Fruit fly (Drosophila melanogaster) whole organism, prepupa: ENCODE measurements around the gene Cypl.

Experiments used
- Blimp-1 ChIP-seq: fragments of 200-800 bp; sonication (Bioruptor generic); optimal IDR thresholded peaks from 3 replicates; lab custom pipeline; 2017; ENCODE audit warnings: missing biosample characterization, missing genetic modification characterization, mild to moderate bottlenecking, moderate library complexity, missing genetic modification reagents
- CG10631 ChIP-seq: fragments of 200-800 bp; sonication (Bioruptor generic); optimal IDR thresholded peaks from 2 replicates; lab custom pipeline; 2016; ENCODE audit warnings: missing biosample characterization, missing genetic modification characterization
- CG10669 ChIP-seq: fragments of 200-800 bp; sonication (Bioruptor generic); optimal IDR thresholded peaks from 3 replicates; lab custom pipeline; 2018; ENCODE audit warnings: missing biosample characterization, mild to moderate bottlenecking, missing genetic modification characterization, moderate library complexity
- CG11294 ChIP-seq: fragments of 200-800 bp; sonication (Bioruptor generic); IDR thresholded peaks from 2 replicates; pipeline ENCODE4 v1.3.6; 2022; ENCODE audit warnings: missing biosample characterization, missing genetic modification characterization
- CG11762 ChIP-seq: fragments of 200-800 bp; sonication (Bioruptor generic); optimal IDR thresholded peaks from 3 replicates; lab custom pipeline; 2016; ENCODE audit warnings: missing biosample characterization, missing genetic modification characterization; ENCODE audit not compliant: insufficient read depth
- CG11902 ChIP-seq: fragments of 200-800 bp; sonication (Bioruptor generic); optimal IDR thresholded peaks from 3 replicates; lab custom pipeline; 2016; ENCODE audit warnings: missing biosample characterization, missing genetic modification characterization
- CG1621 ChIP-seq: fragments of 200-800 bp; sonication (Bioruptor generic); optimal IDR thresholded peaks from 3 replicates; lab custom pipeline; 2018; ENCODE audit warnings: missing biosample characterization, mild to moderate bottlenecking, missing genetic modification characterization
- CG16779 ChIP-seq: fragments of 200-800 bp; sonication (Bioruptor generic); optimal IDR thresholded peaks from 3 replicates; lab custom pipeline; 2017; ENCODE audit warnings: missing biosample characterization, mild to moderate bottlenecking, missing genetic modification characterization
- CG3032 ChIP-seq: fragments of 200-800 bp; optimal IDR thresholded peaks from 2 replicates; lab custom pipeline; 2019; ENCODE audit warnings: missing biosample characterization, mild to moderate bottlenecking, missing genetic modification characterization, moderate library complexity
- CG31627 ChIP-seq: fragments of 200-800 bp; sonication (Bioruptor generic); optimal IDR thresholded peaks from 3 replicates; lab custom pipeline; 2016; ENCODE audit warnings: missing biosample characterization, missing genetic modification characterization
- CG34406 ChIP-seq: fragments of 200-800 bp; sonication (Bioruptor generic); optimal IDR thresholded peaks from 3 replicates; lab custom pipeline; 2016; ENCODE audit warnings: missing biosample characterization, missing genetic modification characterization
- CG4318 ChIP-seq: fragments of 200-800 bp; sonication (Bioruptor generic); optimal IDR thresholded peaks from 3 replicates; lab custom pipeline; 2017; ENCODE audit warnings: missing biosample characterization, mild to moderate bottlenecking, missing genetic modification characterization
- CG6163 ChIP-seq: fragments of 200-800 bp; sonication (Bioruptor generic); IDR thresholded peaks from 3 replicates; pipeline ENCODE4 v1.3.6; 2022; ENCODE audit warnings: missing biosample characterization, missing genetic modification characterization
- CG6276 ChIP-seq: fragments of 200-800 bp; sonication (Bioruptor generic); optimal IDR thresholded peaks from 2 replicates; lab custom pipeline; 2017; ENCODE audit warnings: missing biosample characterization, mild to moderate bottlenecking, missing genetic modification characterization
- CG6792 ChIP-seq: fragments of 200-800 bp; sonication (Bioruptor generic); optimal IDR thresholded peaks from 3 replicates; lab custom pipeline; 2016; ENCODE audit warnings: missing biosample characterization, missing genetic modification characterization
- CG6808 ChIP-seq: fragments of 200-800 bp; sonication (Bioruptor generic); optimal IDR thresholded peaks from 3 replicates; lab custom pipeline; 2017; ENCODE audit warnings: missing biosample characterization, missing genetic modification characterization, mild to moderate bottlenecking, moderate library complexity, missing genetic modification reagents
- CG7368 ChIP-seq: fragments of 200-800 bp; sonication (Bioruptor generic); optimal IDR thresholded peaks from 3 replicates; lab custom pipeline; 2016; ENCODE audit warnings: missing biosample characterization, missing genetic modification characterization
- CG8119 ChIP-seq: fragments of 200-800 bp; sonication (Bioruptor generic); IDR thresholded peaks from 3 replicates; pipeline ENCODE4 v1.3.6; 2022; ENCODE audit warnings: missing biosample characterization, missing genetic modification characterization
- CG8632 ChIP-seq: fragments of 200-800 bp; sonication (Bioruptor generic); optimal IDR thresholded peaks from 3 replicates; lab custom pipeline; 2016; ENCODE audit warnings: missing biosample characterization, missing genetic modification characterization
- CG9139 ChIP-seq: fragments of 200-800 bp; sonication (Bioruptor generic); optimal IDR thresholded peaks from 3 replicates; lab custom pipeline; 2017; ENCODE audit warnings: missing biosample characterization, mild to moderate bottlenecking, missing genetic modification characterization
- Eip75B ChIP-seq: fragments of 200-800 bp; sonication (Bioruptor generic); optimal IDR thresholded peaks from 3 replicates; lab custom pipeline; 2016; ENCODE audit warnings: missing biosample characterization, missing genetic modification characterization
- Eip93F ChIP-seq: fragments of 200-800 bp; sonication (Bioruptor generic); optimal IDR thresholded peaks from 2 replicates; lab custom pipeline; 2016; ENCODE audit warnings: missing biosample characterization, mild to moderate bottlenecking, missing genetic modification characterization
- Ets21C ChIP-seq: fragments of 200-800 bp; sonication (Bioruptor generic); optimal IDR thresholded peaks from 3 replicates; lab custom pipeline; 2016; ENCODE audit warnings: missing biosample characterization, missing genetic modification characterization
- Gug ChIP-seq: fragments of 200-800 bp; sonication (Bioruptor generic); IDR thresholded peaks from 2 replicates; pipeline ENCODE4 v1.3.6; 2022; ENCODE audit warnings: missing biosample characterization, missing genetic modification characterization
- Hr38 ChIP-seq: sonication (Bioruptor generic); optimal IDR thresholded peaks from 2 replicates; lab custom pipeline; 2016; ENCODE audit warnings: missing biosample characterization, missing genetic modification characterization
- Hr39 ChIP-seq: fragments of 200-800 bp; sonication (Bioruptor generic); optimal IDR thresholded peaks from 2 replicates; lab custom pipeline; 2016; ENCODE audit warnings: missing biosample characterization, missing genetic modification characterization
- Hr4 ChIP-seq: fragments of 200-800 bp; sonication (Bioruptor generic); optimal IDR thresholded peaks from 3 replicates; lab custom pipeline; 2016; ENCODE audit warnings: missing biosample characterization, missing genetic modification characterization
- Lpt ChIP-seq: fragments of 200-800 bp; sonication (Bioruptor generic); optimal IDR thresholded peaks from 3 replicates; lab custom pipeline; 2016; ENCODE audit warnings: missing biosample characterization, missing genetic modification characterization
- Met ChIP-seq: fragments of 200-800 bp; sonication (Bioruptor generic); optimal IDR thresholded peaks from 3 replicates; lab custom pipeline; 2016; ENCODE audit warnings: missing biosample characterization, missing genetic modification characterization
- OdsH ChIP-seq: fragments of 200-800 bp; sonication (Bioruptor generic); optimal IDR thresholded peaks from 3 replicates; lab custom pipeline; 2016; ENCODE audit warnings: missing biosample characterization, missing genetic modification characterization
- Smox ChIP-seq: fragments of 200-800 bp; sonication (Bioruptor generic); optimal IDR thresholded peaks from 3 replicates; lab custom pipeline; 2016; ENCODE audit warnings: missing biosample characterization, missing genetic modification characterization
- Sox102F ChIP-seq: fragments of 200-800 bp; sonication (Bioruptor generic); optimal IDR thresholded peaks from 2 replicates; lab custom pipeline; 2016; ENCODE audit warnings: missing biosample characterization, mild to moderate bottlenecking, missing genetic modification characterization
- Sox14 ChIP-seq: fragments of 200-800 bp; sonication (Bioruptor generic); optimal IDR thresholded peaks from 3 replicates; lab custom pipeline; 2016; ENCODE audit warnings: missing biosample characterization, missing genetic modification characterization
- acj6 ChIP-seq: fragments of 200-800 bp; sonication (Bioruptor generic); optimal IDR thresholded peaks from 3 replicates; lab custom pipeline; 2016; ENCODE audit warnings: missing biosample characterization, missing genetic modification characterization
- dsx ChIP-seq: fragments of 200-800 bp; optimal IDR thresholded peaks from 3 replicates; lab custom pipeline; 2019; ENCODE audit warnings: missing biosample characterization, mild to moderate bottlenecking, missing genetic modification characterization, moderate library complexity; ENCODE audit not compliant: poor library complexity, severe bottlenecking
- eg ChIP-seq: fragments of 200-800 bp; sonication (Bioruptor generic); IDR thresholded peaks from 3 replicates; pipeline ENCODE4 v1.3.6; 2022; ENCODE audit warnings: missing biosample characterization, missing genetic modification characterization
- esn ChIP-seq: fragments of 200-800 bp; sonication (Bioruptor generic); optimal IDR thresholded peaks from 2 replicates; lab custom pipeline; 2016; ENCODE audit warnings: missing biosample characterization, mild to moderate bottlenecking, missing genetic modification characterization, moderate library complexity
- fd85E ChIP-seq: fragments of 200-800 bp; sonication (Bioruptor generic); optimal IDR thresholded peaks from 3 replicates; lab custom pipeline; 2016; ENCODE audit warnings: missing biosample characterization, missing genetic modification characterization
- net ChIP-seq: fragments of 200-800 bp; sonication (Bioruptor generic); optimal IDR thresholded peaks from 3 replicates; lab custom pipeline; 2016; ENCODE audit warnings: missing biosample characterization, missing genetic modification characterization
- pdm3 ChIP-seq: fragments of 200-800 bp; sonication (Bioruptor generic); optimal IDR thresholded peaks from 3 replicates; lab custom pipeline; 2016; ENCODE audit warnings: missing biosample characterization, missing genetic modification characterization
- salr ChIP-seq, 2 experiments: fragments of 200-800 bp; sonication (Bioruptor generic); optimal IDR thresholded peaks; 3 replicates each; lab custom pipeline; 2016 to 2018; ENCODE audit warnings: missing biosample characterization in 2 of 2, missing genetic modification characterization in 2 of 2, mild to moderate bottlenecking in 1 of 2
- ss ChIP-seq, 2 experiments: fragments of 200-800 bp; sonication (Bioruptor generic); optimal IDR thresholded peaks; 2 replicates in 1 of 2; 3 replicates in 1 of 2; lab custom pipeline; 2017 to 2018; ENCODE audit warnings: mild to moderate bottlenecking in 2 of 2, missing biosample characterization in 2 of 2, missing genetic modification characterization in 2 of 2, moderate library complexity in 1 of 2
- svp ChIP-seq: fragments of 200-800 bp; sonication (Bioruptor generic); peaks from one replicate; lab custom pipeline; 2016; ENCODE audit warnings: missing biosample characterization, missing genetic modification characterization
- topi ChIP-seq: fragments of 200-800 bp; sonication (Bioruptor generic); optimal IDR thresholded peaks from 3 replicates; lab custom pipeline; 2016; ENCODE audit warnings: missing biosample characterization, missing genetic modification characterization
- vri ChIP-seq: fragments of 200-800 bp; sonication (Bioruptor generic); optimal IDR thresholded peaks from 3 replicates; lab custom pipeline; 2016; ENCODE audit warnings: missing biosample characterization, mild to moderate bottlenecking, missing genetic modification characterization

Gene Cypl

dm6 chr3L:548304-549198 is 5.8 kb upstream of the Cypl start (continued):
- TF ChIP-seq CG8119 (GFP tag; lab: Robert Waterston, UW) (no peak), salr (GFP tag; optimal IDR thresholded peaks at IDR 0.05; lab: Kevin White, UChicago) (no peak), CG11762 (GFP tag; lab: Kevin White, UChicago) (no peak), Lpt (GFP tag; lab: Kevin White, UChicago) (no peak), CG6792 (GFP tag; lab: Kevin White, UChicago) (no peak), OdsH (GFP tag; lab: Kevin White, UChicago) (no peak), vri (GFP tag; lab: Kevin White, UChicago) (peak; percentile 97), CG1621 (tag; lab: Kevin White, UChicago) (no peak), Blimp-1 (GFP tag; lab: Kevin White, UChicago) (no peak)

dm6 chr3L:546819-547441 is 4.2 kb upstream of the Cypl start:
- TF ChIP-seq eg (GFP tag; lab: Robert Waterston, UW) (peak; percentile 71), Blimp-1 (GFP tag; lab: Kevin White, UChicago) (no peak), pdm3 (GFP tag; lab: Kevin White, UChicago) (peak; percentile 44), CG10669 (no peak), CG11294 (peak; percentile 29; the same call in 1 of the 2 replicates), Sox102F (GFP tag; lab: Kevin White, UChicago) (peak; percentile 22), Met (GFP tag; lab: Kevin White, UChicago) (no peak), Eip93F (GFP tag; lab: Kevin White, UChicago) (no peak), CG11762 (GFP tag; lab: Kevin White, UChicago) (no peak), dsx (GFP tag; lab: Kevin White, UChicago) (no peak), Eip75B (no peak), topi (GFP tag; lab: Kevin White, UChicago) (peak; percentile 46), CG7368 (no peak), Sox14 (GFP tag; lab: Kevin White, UChicago) (peak; percentile 3), CG4318 (GFP tag; lab: Kevin White, UChicago) (no peak), acj6 (GFP tag; lab: Kevin White, UChicago) (peak; percentile 6), CG6163 (GFP tag; lab: Robert Waterston, UW) (peak; percentile 54), net (GFP tag; lab: Kevin White, UChicago) (no peak), CG11902 (no peak), CG1621 (tag; lab: Kevin White, UChicago) (no peak), CG9139 (GFP tag; lab: Kevin White, UChicago) (no peak), Smox (GFP tag; lab: Kevin White, UChicago) (no peak), fd85E (GFP tag; lab: Kevin White, UChicago) (no peak), svp (GFP tag; lab: Kevin White, UChicago) (peak; percentile 58), CG10631 (GFP tag; lab: Kevin White, UChicago) (no peak), CG31627 (GFP tag; lab: Kevin White, UChicago) (peak; percentile 65), CG6276 (GFP tag; lab: Kevin White, UChicago) (no peak), Gug (GFP tag; lab: Robert Waterston, UW) (peak; percentile 12; the same call in 1 of the 2 replicates), CG8632 (GFP tag; lab: Kevin White, UChicago) (no peak), Hr38 (no peak), CG16779 (no peak), Lpt (GFP tag; lab: Kevin White, UChicago) (no peak), Hr4 (peak; percentile 18), CG6792 (GFP tag; lab: Kevin White, UChicago) (no peak), OdsH (GFP tag; lab: Kevin White, UChicago) (peak; percentile 34), CG6808 (GFP tag; lab: Kevin White, UChicago) (no peak), Ets21C (GFP tag; lab: Kevin White, UChicago) (peak; percentile 23), Hr39 (GFP tag; lab: Kevin White, UChicago) (peak; percentile 64), CG3032 (tag; lab: Kevin White, UChicago) (no peak), CG8119 (GFP tag; lab: Robert Waterston, UW) (no peak), CG34406 (GFP tag; lab: Kevin White, UChicago) (no peak), esn (GFP tag; lab: Kevin White, UChicago) (peak; percentile 59), ss (GFP tag; optimal IDR thresholded peaks at IDR 0.05; lab: Kevin White, UChicago) (no peak)
